Fruit fly (Drosophila melanogaster) whole organism, embryonic: ENCODE data around the gene CG43954.

ENCODE experiments used
- CG14965 ChIP-seq: fragments of 200-800 bp; sonication (Bioruptor generic); optimal IDR thresholded peaks from 2 replicates; lab custom pipeline; 2016; ENCODE audit warnings: missing biosample characterization, missing genetic modification characterization, borderline replicate concordance
- CG42726 ChIP-seq: fragments of 200-800 bp; sonication (Bioruptor generic); IDR thresholded peaks from 2 replicates; pipeline ENCODE4 v1.3.6; 2022; ENCODE audit warnings: missing biosample characterization, missing genetic modification characterization; ENCODE audit not compliant: partially characterized antibody
- Dek ChIP-seq: fragments of 200-800 bp; sonication (Bioruptor generic); optimal IDR thresholded peaks from 3 replicates; lab custom pipeline; 2019; ENCODE audit warnings: missing biosample characterization, mild to moderate bottlenecking, missing genetic modification characterization, moderate library complexity
- HmgD ChIP-seq: fragments of 200-800 bp; sonication (Bioruptor generic); optimal IDR thresholded peaks from 3 replicates; lab custom pipeline; 2016; ENCODE audit warnings: missing biosample characterization, missing genetic modification characterization
- NFAT ChIP-seq: fragments of 200-800 bp; sonication (Bioruptor generic); IDR thresholded peaks from 2 replicates; pipeline ENCODE4 v1.3.6; 2022; ENCODE audit warnings: missing biosample characterization, missing genetic modification characterization
- Rfx ChIP-seq: fragments of 200-800 bp; sonication (Bioruptor generic); IDR thresholded peaks from 2 replicates; pipeline ENCODE4 v1.3.6; 2022; ENCODE audit warnings: missing biosample characterization, missing genetic modification characterization

- TF ChIP-seq Dek (tag; lab: Kevin White, UChicago) (no peak), CG42726 (GFP tag; lab: Robert Waterston, UW) (no peak), HmgD (GFP tag; lab: Kevin White, UChicago) (no peak), CG14965 (GFP tag; lab: Kevin White, UChicago) (no peak), Rfx (no peak), NFAT (GFP tag; lab: Robert Waterston, UW) (no peak)
Observed at dm6 chr3L:16638639-16639388, 72.7 kb downstream of the CG43954 start.
